Fruit fly (Drosophila melanogaster) whole organism: ENCODE data around the gene Ugt303B3.

Experiments used
- CG8478 ChIP-seq: fragments of >200 bp; optimal IDR thresholded peaks from 2 replicates; lab custom pipeline; 2018; ENCODE audit warnings: inconsistent platforms
- Dll ChIP-seq: fragments of >200 bp; optimal IDR thresholded peaks from 2 replicates; lab custom pipeline; 2017
- pan ChIP-seq: fragments of >200 bp; optimal IDR thresholded peaks from 2 replicates; lab custom pipeline; 2017
- psq ChIP-seq: fragments of >200 bp; optimal IDR thresholded peaks from 2 replicates; lab custom pipeline; 2017
- usp ChIP-seq: fragments of >200 bp; optimal IDR thresholded peaks from 2 replicates; lab custom pipeline; 2017; ENCODE audit warnings: missing biosample characterization, missing genetic modification characterization, mixed read lengths

- TF ChIP-seq CG8478 (lab: Kevin White, UChicago), result no peak
- no peak for TF ChIP-seq pan (lab: Kevin White, UChicago)
- TF ChIP-seq usp, result no peak
- TF ChIP-seq Dll (lab: Kevin White, UChicago), result no peak
- no peak for TF ChIP-seq psq
These were observed 47.4 kb downstream of the Ugt303B3 start, which contains the start of gene Ir94h for dm6 chr3R:23487201-23487600.
